Worm (Caenorhabditis elegans) whole organism, L4/young adult: Measurements from ENCODE around the gene srw-103.

Source experiments
- W03F9.2 ChIP-seq: fragments of 150-350 bp; optimal IDR thresholded peaks from 2 replicates; lab custom pipeline; 2014; ENCODE audit warnings: missing biosample characterization, missing genetic modification characterization
- dao-5 ChIP-seq: sonication (generic microtip); optimal IDR thresholded peaks from 2 replicates; lab custom pipeline; 2016; ENCODE audit warnings: missing genotype, missing genetic modification characterization, moderate library complexity, missing compliant biosample characterization
- him-1 ChIP-seq: sonication (generic microtip); optimal IDR thresholded peaks from 2 replicates; lab custom pipeline; 2016; ENCODE audit warnings: missing genotype, missing genetic modification reagents, missing genetic modification characterization, missing compliant biosample characterization

DNA sequence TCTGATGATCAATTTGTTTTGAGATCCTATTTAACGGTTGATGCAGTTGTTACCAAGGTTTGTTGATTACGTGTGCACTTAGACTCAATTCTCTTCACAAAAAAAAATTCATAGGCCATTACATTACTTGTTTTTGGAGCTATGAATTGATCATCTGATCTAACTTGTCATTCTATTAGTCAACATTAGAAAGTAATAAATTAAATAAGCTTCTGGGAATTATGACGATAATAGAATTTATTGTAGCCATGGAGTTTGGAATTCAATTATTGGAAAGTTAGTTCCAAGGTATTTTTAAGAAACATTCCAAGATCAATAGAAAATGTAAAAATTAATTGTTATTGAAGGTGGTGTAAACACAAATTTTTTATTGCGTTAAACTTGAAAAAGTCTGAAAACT lies 1.2 kb downstream of the srw-103 start:
- TF ChIP-seq W03F9.2 (no peak), dao-5 (tag; lab: Kevin White, UChicago) (no peak), him-1 (no peak)
